Worm (Caenorhabditis elegans): Measurements from ENCODE around the gene Y43F4B.10.
A peak's percentile ranks its signal among the peaks of the same experiment; 100 is the strongest.

DNA sequence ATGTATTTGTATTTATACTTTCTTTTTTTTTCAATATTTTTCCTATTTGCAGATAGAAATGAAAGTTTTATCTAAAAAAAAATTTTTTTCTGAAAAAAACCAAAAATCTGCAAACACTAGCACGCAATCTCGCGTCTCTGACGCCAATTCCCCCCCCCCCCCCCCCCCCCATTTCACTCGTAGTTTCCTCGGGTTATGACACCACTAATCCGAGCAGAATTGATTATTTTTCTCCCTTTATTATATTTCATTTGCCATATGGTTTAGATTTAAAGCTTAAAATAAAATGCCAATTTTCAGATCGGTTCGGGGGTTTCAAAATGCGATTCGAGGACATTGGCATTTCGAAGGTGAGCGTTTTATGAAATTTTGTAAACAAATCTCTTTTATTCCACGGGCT, 32.9 kb downstream of the Y43F4B.10 start, which contains the start of gene mtm-6:
- TF ChIP-seq unc-62 (GFP tag; optimal IDR thresholded peaks at IDR 0.05) (no peak), nhr-76 (tag; optimal IDR thresholded peaks at IDR 0.05) (no peak), dpl-1 (GFP tag; optimal IDR thresholded peaks at IDR 0.05) (no peak), elt-2 (tag; optimal IDR thresholded peaks at IDR 0.05) (no peak), snpc-4 (tag; optimal IDR thresholded peaks at IDR 0.05) (no peak), sptf-1 (tag; optimal IDR thresholded peaks at IDR 0.05) (no peak), alr-1 (tag; optimal IDR thresholded peaks at IDR 0.05; ENCODE audit: borderline replicate concordance) (no peak), F16B12.6 (tag; optimal IDR thresholded peaks at IDR 0.05) (peak; percentile 70), lin-39 (tag; optimal IDR thresholded peaks at IDR 0.05) (no peak)
